Fruit fly (Drosophila melanogaster): ENCODE measurements around the gene Coq8.
A peak's percentile ranks its signal among the peaks of the same experiment; 100 is the strongest.

Coq8 gene

DNA sequence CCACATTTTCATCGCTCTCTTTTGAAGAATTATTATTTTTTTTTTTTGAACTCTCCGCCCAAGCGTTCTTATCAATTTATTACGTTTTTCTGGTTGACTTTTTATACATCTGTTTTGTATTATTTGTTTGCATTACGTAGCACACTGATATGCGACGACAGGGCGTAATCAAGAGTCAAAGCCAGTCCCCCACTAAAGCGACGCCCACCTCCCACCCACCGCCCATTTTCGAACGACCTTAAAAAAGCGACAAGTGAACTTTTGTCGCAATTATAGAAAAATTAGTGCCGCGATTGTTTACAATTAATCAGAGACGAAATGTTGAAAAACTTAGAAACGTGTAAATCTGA is 10.1 kb downstream of the Coq8 start (continued):
- TF ChIP-seq CG12744 (GFP tag; optimal IDR thresholded peaks at IDR 0.05) (no peak), Vsx1 (GFP tag; optimal IDR thresholded peaks at IDR 0.05) (no peak), Nf-YC (tag; optimal IDR thresholded peaks at IDR 0.05) (no peak), sima (GFP tag; optimal IDR thresholded peaks at IDR 0.05) (no peak), pnt (GFP tag; optimal IDR thresholded peaks at IDR 0.05) (no peak), CG10274 (GFP tag; optimal IDR thresholded peaks at IDR 0.05) (no peak), Pdp1 (GFP tag; optimal IDR thresholded peaks at IDR 0.05) (peak in 1 of 2 experiments; percentile 83), exex (tag; optimal IDR thresholded peaks at IDR 0.05) (peak; percentile 11)

DNA sequence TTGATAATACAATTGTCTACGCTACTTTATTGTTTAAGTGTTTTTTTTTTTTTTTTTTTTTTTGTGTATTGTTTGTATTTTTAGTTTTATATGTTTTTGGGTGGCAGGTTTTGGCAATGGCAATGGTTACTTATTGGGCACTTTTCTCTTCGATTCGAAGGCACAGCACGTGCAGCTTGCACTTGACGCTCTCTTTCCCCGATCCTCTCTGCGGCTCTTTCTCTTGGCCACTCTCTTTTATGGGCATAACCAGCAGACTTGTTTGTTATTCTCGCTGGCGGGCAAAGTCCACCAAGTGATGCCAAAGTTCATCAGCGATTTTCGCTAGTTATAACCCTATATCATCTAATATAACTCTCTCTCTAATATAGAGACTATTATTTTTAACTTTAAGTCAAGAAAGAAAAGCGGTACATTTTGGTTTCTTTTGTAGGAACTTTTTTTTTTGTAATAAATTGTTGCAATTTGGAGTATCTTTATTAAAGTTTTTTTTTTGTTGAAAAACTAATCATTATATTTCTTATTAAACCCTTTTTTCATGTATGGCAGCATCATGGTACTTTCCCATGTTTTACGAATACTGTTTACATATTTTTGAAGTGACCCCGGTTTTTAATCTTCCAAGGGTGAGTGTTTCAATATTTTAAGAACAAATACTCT is 10.6 kb downstream of the Coq8 start:
- TF ChIP-seq nom (GFP tag; optimal IDR thresholded peaks at IDR 0.05): peak; percentile 97
- TF ChIP-seq bsh (GFP tag; optimal IDR thresholded peaks at IDR 0.05): peak in 1 of 2 experiments; percentile 70
- peak; percentile 1 to 59 for TF ChIP-seq Trl (optimal IDR thresholded peaks at IDR 0.05)
- TF ChIP-seq Trl (GFP tag; optimal IDR thresholded peaks at IDR 0.05): no peak
- TF ChIP-seq CG3163 (GFP tag; optimal IDR thresholded peaks at IDR 0.05): peak; percentile 40
- peak; percentile 18 for TF ChIP-seq Sry-β (GFP tag; optimal IDR thresholded peaks at IDR 0.05)
- TF ChIP-seq tna (GFP tag; IDR thresholded peaks at IDR 0.05; ENCODE audit: partially characterized antibody): no peak
- TF ChIP-seq bbx (GFP tag; IDR thresholded peaks at IDR 0.05; ENCODE audit: partially characterized antibody): no peak
- TF ChIP-seq CG30020 (tag; optimal IDR thresholded peaks at IDR 0.05): no peak

dm6 chrX:12889075-12889474 is 11.8 kb downstream of the Coq8 start:
- TF ChIP-seq eyg (GFP tag; optimal IDR thresholded peaks at IDR 0.05) (no peak), ewg (GFP tag; optimal IDR thresholded peaks at IDR 0.05) (no peak), CG18619 (GFP tag; optimal IDR thresholded peaks at IDR 0.05) (no peak), ab (GFP tag; optimal IDR thresholded peaks at IDR 0.05) (no peak), CG33213 (GFP tag; optimal IDR thresholded peaks at IDR 0.05) (no peak), CG34224 (GFP tag; IDR thresholded peaks at IDR 0.05; ENCODE audit: partially characterized antibody) (no peak), Mad (GFP tag; optimal IDR thresholded peaks at IDR 0.05) (no peak), Ets65A (GFP tag) (no peak), CG17829 (tag; optimal IDR thresholded peaks at IDR 0.05) (no peak), pb (GFP tag; optimal IDR thresholded peaks at IDR 0.05) (no peak), jing (GFP tag; optimal IDR thresholded peaks at IDR 0.05) (no peak), Usf (GFP tag; optimal IDR thresholded peaks at IDR 0.05) (no peak), ems (GFP tag; optimal IDR thresholded peaks at IDR 0.05) (no peak), CG1024 (GFP tag; IDR thresholded peaks at IDR 0.05) (no peak), CG5953 (GFP tag; IDR thresholded peaks at IDR 0.05) (no peak), CG6254 (GFP tag; optimal IDR thresholded peaks at IDR 0.05) (peak; percentile 56), Hey (tag; optimal IDR thresholded peaks at IDR 0.05) (no peak), bigmax (GFP tag; optimal IDR thresholded peaks at IDR 0.05) (no peak), dati (GFP tag; IDR thresholded peaks at IDR 0.05) (no peak), Jarid2 (GFP tag; optimal IDR thresholded peaks at IDR 0.05) (peak; percentile 11), ATbp (GFP tag; optimal IDR thresholded peaks at IDR 0.05) (peak; percentile 68), fd102C (GFP tag; optimal IDR thresholded peaks at IDR 0.05) (no peak), dan (GFP tag; IDR thresholded peaks at IDR 0.05) (no peak), ssp (GFP tag; IDR thresholded peaks at IDR 0.05) (no peak), Dad (GFP tag; optimal IDR thresholded peaks at IDR 0.05) (no peak), CG10274 (GFP tag; optimal IDR thresholded peaks at IDR 0.05) (no peak), CG4360 (GFP tag; IDR thresholded peaks at IDR 0.05) (no peak), CG7839 (tag; optimal IDR thresholded peaks at IDR 0.05) (no peak), Doc2 (GFP tag; IDR thresholded peaks at IDR 0.05) (no peak), sug (tag; optimal IDR thresholded peaks at IDR 0.05) (no peak), cg (GFP tag; optimal IDR thresholded peaks at IDR 0.05) (peak; percentile 24), vvl (GFP tag; IDR thresholded peaks at IDR 0.05) (0 out of 2 replicates have a peak, but pooled peaks have one; percentile 16)

All from whole organism, embryonic.